Worm (Caenorhabditis elegans) whole organism, L4 larva: Measurements from ENCODE around the gene ecps-2.
A peak's percentile ranks its signal among the peaks of the same experiment; 100 is the strongest.

Source experiments
- F37D6.2 ChIP-seq: sonication (generic microtip); optimal IDR thresholded peaks from 2 replicates; lab custom pipeline; 2016; ENCODE audit warnings: mild to moderate bottlenecking, missing genetic modification characterization, missing compliant biosample characterization
- Y105C5A.15 ChIP-seq: fragments of 200-800 bp; sonication (Bioruptor generic); IDR thresholded peaks from 2 replicates; pipeline ENCODE4 v1.3.6; 2022; ENCODE audit warnings: missing genetic modification characterization, missing compliant biosample characterization
- Y5F2A.4 ChIP-seq: fragments of 200-800 bp; sonication (Bioruptor generic); optimal IDR thresholded peaks from 2 replicates; lab custom pipeline; 2018; ENCODE audit warnings: mild to moderate bottlenecking, missing genetic modification characterization, missing compliant biosample characterization
- ZK337.2 ChIP-seq: fragments of 200-800 bp; sonication (Bioruptor generic); IDR thresholded peaks from 2 replicates; pipeline ENCODE4 v1.3.6; 2022; ENCODE audit warnings: missing genetic modification reagents, missing genetic modification characterization, missing compliant biosample characterization
- aly-2 ChIP-seq: sonication (generic microtip); optimal IDR thresholded peaks from 2 replicates; lab custom pipeline; 2018; ENCODE audit warnings: missing biosample characterization, missing genetic modification characterization
- ama-1 ChIP-seq: fragments of 150-350 bp; optimal IDR thresholded peaks from 2 replicates; lab custom pipeline; 2014; ENCODE audit warnings: inconsistent platforms, mixed read lengths
- arid-1 ChIP-seq: fragments of 200-800 bp; sonication (Bioruptor generic); conservative IDR thresholded peaks from 2 replicates; pipeline ENCODE4 v1.3.6; 2022; ENCODE audit warnings: missing genetic modification reagents, missing genetic modification characterization, missing compliant biosample characterization
- ceh-28 ChIP-seq: fragments of 150-350 bp; optimal IDR thresholded peaks from 2 replicates; lab custom pipeline; 2014; ENCODE audit warnings: missing biosample characterization, missing genetic modification reagents, missing genetic modification characterization
- daf-16 ChIP-seq, 3 experiments: sonication (generic microtip); optimal IDR thresholded peaks; 2 replicates each; lab custom pipeline; 2016 to 2017; ENCODE audit warnings: missing genetic modification characterization in 3 of 3, missing genetic modification reagents in 3 of 3, mild to moderate bottlenecking in 2 of 3, missing compliant biosample characterization in 2 of 3, missing biosample characterization in 1 of 3, moderate library complexity in 1 of 3
- daf-19 ChIP-seq: fragments of 200-800 bp; sonication (Bioruptor generic); conservative IDR thresholded peaks from 2 replicates; pipeline ENCODE4 v1.3.6; 2022; ENCODE audit warnings: missing genetic modification characterization, missing compliant biosample characterization
- dmd-6 ChIP-seq: fragments of 200-800 bp; sonication (Bioruptor generic); IDR thresholded peaks from 2 replicates; pipeline ENCODE4 v1.3.6; 2022; ENCODE audit warnings: missing genetic modification reagents, missing genetic modification characterization, missing compliant biosample characterization
- dpl-1 ChIP-seq: fragments of 150-350 bp; optimal IDR thresholded peaks from 2 replicates; lab custom pipeline; 2014; ENCODE audit warnings: missing biosample characterization, missing genetic modification reagents, missing genetic modification characterization
- dve-1 ChIP-seq: sonication (generic microtip); optimal IDR thresholded peaks from 2 replicates; lab custom pipeline; 2017; ENCODE audit warnings: antibody characterized with exemption, mild to moderate bottlenecking, missing genetic modification characterization, missing compliant biosample characterization; ENCODE audit not compliant: insufficient read depth
- egl-43 ChIP-seq: fragments of 200-800 bp; sonication (Bioruptor generic); IDR thresholded peaks from 2 replicates; pipeline ENCODE4 v1.3.6; 2022; ENCODE audit warnings: missing genetic modification reagents, missing genetic modification characterization, missing compliant biosample characterization
- gei-8 ChIP-seq: fragments of 200-800 bp; sonication (Bioruptor generic); optimal IDR thresholded peaks from 2 replicates; lab custom pipeline; 2018; ENCODE audit warnings: mild to moderate bottlenecking, missing genetic modification characterization, missing compliant biosample characterization
- hif-1 ChIP-seq, 2 experiments: sonication (generic microtip); optimal IDR thresholded peaks; 2 replicates each; lab custom pipeline; 2016 to 2017; ENCODE audit warnings: missing compliant biosample characterization in 2 of 2, missing genetic modification characterization in 2 of 2, missing genetic modification reagents in 2 of 2, missing genotype in 2 of 2, mild to moderate bottlenecking in 1 of 2
- hlh-11 ChIP-seq: fragments of 200-800 bp; sonication (Bioruptor generic); optimal IDR thresholded peaks from 2 replicates; lab custom pipeline; 2018; ENCODE audit warnings: mild to moderate bottlenecking, missing genetic modification characterization, missing compliant biosample characterization
- hmg-1.1 ChIP-seq: fragments of 200-800 bp; sonication (Bioruptor generic); IDR thresholded peaks from 2 replicates; pipeline ENCODE4 v1.3.6; 2022; ENCODE audit warnings: missing genetic modification reagents, missing genetic modification characterization, missing compliant biosample characterization
- jun-1 ChIP-seq: fragments of 150-350 bp; optimal IDR thresholded peaks from 2 replicates; lab custom pipeline; 2014; ENCODE audit warnings: missing biosample characterization, missing genetic modification reagents, missing genetic modification characterization
- lin-1 ChIP-seq: fragments of 200-800 bp; sonication (Bioruptor generic); IDR thresholded peaks from 2 replicates; pipeline ENCODE4 v1.3.6; 2022; ENCODE audit warnings: missing genetic modification reagents, missing genetic modification characterization, missing compliant biosample characterization
- lin-38 ChIP-seq: fragments of 200-800 bp; sonication (Bioruptor generic); IDR thresholded peaks from 2 replicates; pipeline ENCODE4 v1.3.6; 2022; ENCODE audit warnings: missing genetic modification reagents, missing genetic modification characterization, missing compliant biosample characterization
- madf-9 ChIP-seq: fragments of 200-800 bp; sonication (Bioruptor generic); conservative IDR thresholded peaks from 2 replicates; pipeline ENCODE4 v1.3.6; 2022; ENCODE audit warnings: missing genetic modification reagents, missing genetic modification characterization, missing compliant biosample characterization
- mdl-1 ChIP-seq, 2 experiments: fragments of 150-350 bp in 1 of 2; sonication (generic microtip) in 1 of 2; optimal IDR thresholded peaks; 2 replicates each; lab custom pipeline; 2014 to 2017; ENCODE audit warnings: missing biosample characterization in 2 of 2, missing genetic modification characterization in 2 of 2
- mdt-29 ChIP-seq: fragments of 200-800 bp; sonication (Bioruptor generic); IDR thresholded peaks from 2 replicates; pipeline ENCODE4 v1.3.6; 2022; ENCODE audit warnings: missing genetic modification reagents, missing genetic modification characterization, missing compliant biosample characterization
- mep-1 ChIP-seq: fragments of 150-350 bp; sonication (generic microtip); optimal IDR thresholded peaks from 3 replicates; lab custom pipeline; 2014; ENCODE audit warnings: missing biosample characterization, missing genetic modification characterization
- mes-2 ChIP-seq: sonication (generic microtip); optimal IDR thresholded peaks from 2 replicates; lab custom pipeline; 2016; ENCODE audit warnings: missing genotype, mild to moderate bottlenecking, missing genetic modification characterization, missing compliant biosample characterization; ENCODE audit not compliant: poor library complexity, severe bottlenecking
- mxl-3 ChIP-seq: fragments of 200-800 bp; sonication (Bioruptor generic); optimal IDR thresholded peaks from 2 replicates; lab custom pipeline; 2018; ENCODE audit warnings: mild to moderate bottlenecking, missing genetic modification characterization, missing compliant biosample characterization
- nhr-102 ChIP-seq: sonication (generic microtip); optimal IDR thresholded peaks from 2 replicates; lab custom pipeline; 2016; ENCODE audit warnings: mild to moderate bottlenecking, missing genetic modification characterization, moderate library complexity, missing compliant biosample characterization
- nhr-111 ChIP-seq: fragments of 200-800 bp; sonication (Bioruptor generic); optimal IDR thresholded peaks from 2 replicates; lab custom pipeline; 2018; ENCODE audit warnings: mild to moderate bottlenecking, missing genetic modification characterization, missing compliant biosample characterization
- nhr-28 ChIP-seq: fragments of 150-350 bp; optimal IDR thresholded peaks from 2 replicates; lab custom pipeline; 2014; ENCODE audit warnings: missing biosample characterization, missing genetic modification characterization
- nhr-41 ChIP-seq: fragments of 200-800 bp; sonication (Bioruptor generic); IDR thresholded peaks from 2 replicates; pipeline ENCODE4 v1.3.6; 2022; ENCODE audit warnings: missing genetic modification reagents, missing genetic modification characterization, missing compliant biosample characterization
- nhr-42 ChIP-seq: fragments of 200-800 bp; sonication (Bioruptor generic); IDR thresholded peaks from 2 replicates; pipeline ENCODE4 v1.3.6; 2022; ENCODE audit warnings: missing genetic modification characterization, missing compliant biosample characterization
- nhr-48 ChIP-seq: sonication (generic microtip); optimal IDR thresholded peaks from 2 replicates; lab custom pipeline; 2016; ENCODE audit warnings: mild to moderate bottlenecking, missing genetic modification characterization, missing compliant biosample characterization
- nhr-6 ChIP-seq: fragments of 150-350 bp; optimal IDR thresholded peaks from 2 replicates; lab custom pipeline; 2014; ENCODE audit warnings: missing biosample characterization, missing genetic modification characterization
- nhr-76 ChIP-seq: fragments of 150-350 bp; optimal IDR thresholded peaks from 2 replicates; lab custom pipeline; 2014; ENCODE audit warnings: missing biosample characterization, missing genetic modification characterization
- nhr-77 ChIP-seq: fragments of 150-350 bp; optimal IDR thresholded peaks from 2 replicates; lab custom pipeline; 2014; ENCODE audit warnings: missing biosample characterization, missing genetic modification characterization
- pha-4 ChIP-seq, 2 experiments: fragments of 150-350 bp in 1 of 2; fragments of 200-800 bp in 1 of 2; sonication (Bioruptor generic) in 1 of 2; IDR thresholded peaks in 1 of 2; optimal IDR thresholded peaks in 1 of 2; 2 replicates each; pipeline versions ENCODE4 v1.3.6 to Lab custom; 2014 to 2022; ENCODE audit warnings: missing genetic modification characterization in 2 of 2, missing genetic modification reagents in 2 of 2, missing biosample characterization in 1 of 2, missing compliant biosample characterization in 1 of 2
- rbr-2 ChIP-seq: sonication (generic microtip); optimal IDR thresholded peaks from 2 replicates; lab custom pipeline; 2016; ENCODE audit warnings: missing genotype, missing genetic modification characterization, missing compliant biosample characterization
- set-16 ChIP-seq: fragments of 200-800 bp; sonication (Bioruptor generic); IDR thresholded peaks from 2 replicates; pipeline ENCODE4 v1.3.6; 2022; ENCODE audit warnings: missing genetic modification reagents, missing genetic modification characterization, missing compliant biosample characterization
- skn-1 ChIP-seq: fragments of 150-350 bp; optimal IDR thresholded peaks from 2 replicates; lab custom pipeline; 2014; ENCODE audit warnings: missing biosample characterization, missing genetic modification characterization
- snpc-1.2 ChIP-seq: fragments of 200-800 bp; sonication (Bioruptor generic); IDR thresholded peaks from 2 replicates; pipeline ENCODE4 v1.3.6; 2022; ENCODE audit warnings: missing genetic modification reagents, missing genetic modification characterization, missing compliant biosample characterization
- snpc-4 ChIP-seq: fragments of 150-350 bp; optimal IDR thresholded peaks from 2 replicates; lab custom pipeline; 2014; ENCODE audit warnings: missing biosample characterization, missing genetic modification characterization
- spr-3 ChIP-seq: fragments of 200-800 bp; sonication (Bioruptor generic); optimal IDR thresholded peaks from 2 replicates; lab custom pipeline; 2018; ENCODE audit warnings: mild to moderate bottlenecking, missing genetic modification characterization, missing compliant biosample characterization
- tra-1 ChIP-seq: fragments of 200-800 bp; sonication (Bioruptor generic); IDR thresholded peaks from 2 replicates; pipeline ENCODE4 v1.3.6; 2022; ENCODE audit warnings: missing genetic modification reagents, missing genetic modification characterization, missing compliant biosample characterization
- unc-130 ChIP-seq: sonication (generic microtip); optimal IDR thresholded peaks from 2 replicates; lab custom pipeline; 2016; ENCODE audit warnings: missing genetic modification reagents, missing genetic modification characterization, missing compliant biosample characterization
- unc-62 ChIP-seq, 3 experiments: fragments of 150-350 bp in 1 of 3; sonication (generic microtip); optimal IDR thresholded peaks in 2 of 3; peaks in 1 of 3; 1 replicate in 1 of 3; 2 replicates in 2 of 3; lab custom pipeline; 2014 to 2017; ENCODE audit warnings: missing biosample characterization in 3 of 3, missing genetic modification characterization in 3 of 3, missing genetic modification reagents in 3 of 3, missing genotype in 1 of 3
- zfp-2 ChIP-seq: sonication (generic microtip); optimal IDR thresholded peaks from 2 replicates; lab custom pipeline; 2016; ENCODE audit warnings: mild to moderate bottlenecking, missing genetic modification characterization, missing compliant biosample characterization
- zip-11 ChIP-seq: fragments of 200-800 bp; sonication (Bioruptor generic); IDR thresholded peaks from 2 replicates; pipeline ENCODE4 v1.3.6; 2022; ENCODE audit warnings: missing genetic modification characterization, missing compliant biosample characterization
- zip-2 ChIP-seq: fragments of 150-350 bp; optimal IDR thresholded peaks from 2 replicates; lab custom pipeline; 2014; ENCODE audit warnings: missing biosample characterization, missing genetic modification characterization
- ztf-11 ChIP-seq: fragments of 150-350 bp; optimal IDR thresholded peaks from 2 replicates; lab custom pipeline; 2014; ENCODE audit warnings: missing biosample characterization, missing genetic modification characterization

Gene ecps-2

ce11 chrIII:10415822-10416221 is 27.1 kb upstream of the ecps-2 start, which contains the start of gene ymel-1:
Gene ymel-1, plus strand, starts transcription at chrIII:10416139.
- TF ChIP-seq Y105C5A.15 (GFP tag; lab: Robert Waterston, UW): no peak
- no peak for TF ChIP-seq mep-1 (tag; lab: Kevin White, UChicago)
- TF ChIP-seq nhr-6 (tag; lab: Kevin White, UChicago): no peak
- TF ChIP-seq zip-2 (tag; lab: Kevin White, UChicago): no peak
- no peak for TF ChIP-seq mxl-3 (GFP tag; lab: Kevin White, UChicago)
- TF ChIP-seq F37D6.2 (tag; lab: Kevin White, UChicago): no peak
- no peak for TF ChIP-seq aly-2
- TF ChIP-seq mdt-29 (GFP tag; lab: Robert Waterston, UW): no peak
- TF ChIP-seq nhr-41 (GFP tag; lab: Robert Waterston, UW): no peak
- no peak for TF ChIP-seq egl-43
- TF ChIP-seq jun-1: no peak
- peak; percentile 6 for TF ChIP-seq dpl-1 (GFP tag; lab: Kevin White, UChicago)
- 0 out of 2 replicates have a peak, but pooled peaks have one; percentile 11 for TF ChIP-seq pha-4 (GFP tag; IDR thresholded peaks at IDR 0.05; lab: Robert Waterston, UW)
- no peak for TF ChIP-seq pha-4 (tag; optimal IDR thresholded peaks at IDR 0.05; lab: Kevin White, UChicago)
- TF ChIP-seq lin-38 (GFP tag; lab: Robert Waterston, UW): peak; percentile 90
- TF ChIP-seq zfp-2 (tag; lab: Kevin White, UChicago): no peak
- TF ChIP-seq hlh-11 (tag; lab: Kevin White, UChicago): peak; percentile 47
- no peak for TF ChIP-seq snpc-4 (tag; lab: Kevin White, UChicago)
- TF ChIP-seq ama-1 (lab: Kevin White, UChicago): peak; percentile 61
- TF ChIP-seq dve-1 (tag; lab: Kevin White, UChicago): peak; percentile 40
- no peak for TF ChIP-seq nhr-42 (GFP tag; lab: Robert Waterston, UW)
- TF ChIP-seq tra-1 (GFP tag; lab: Robert Waterston, UW): no peak
- no peak for TF ChIP-seq ztf-11 (tag; lab: Kevin White, UChicago)
- no peak for TF ChIP-seq ceh-28 (tag; lab: Kevin White, UChicago)
- no peak for TF ChIP-seq zip-11 (GFP tag; lab: Robert Waterston, UW)
- peak; percentile 48; the same call in 1 of the 2 replicates for TF ChIP-seq lin-1 (GFP tag; lab: Robert Waterston, UW)
- peak; percentile 67 for TF ChIP-seq mes-2 (tag; lab: Kevin White, UChicago)
- peak; percentile 16 for TF ChIP-seq rbr-2 (tag; lab: Kevin White, UChicago)
- TF ChIP-seq dmd-6 (GFP tag; lab: Robert Waterston, UW): peak; percentile 19; the same call in 1 of the 2 replicates
- no peak for TF ChIP-seq snpc-1.2
- TF ChIP-seq spr-3 (GFP tag; lab: Kevin White, UChicago): no peak
- TF ChIP-seq madf-9: no peak
- TF ChIP-seq Y5F2A.4: no peak
- no peak for TF ChIP-seq unc-130
- no peak for TF ChIP-seq nhr-28 (tag; lab: Kevin White, UChicago)
- TF ChIP-seq daf-19 (GFP tag; lab: Robert Waterston, UW): no peak; the same call in 1 of the 2 replicates
- TF ChIP-seq set-16 (GFP tag; lab: Robert Waterston, UW): no peak
- peak; percentile 46; the same call in 1 of the 2 replicates for TF ChIP-seq arid-1 (GFP tag; lab: Robert Waterston, UW)
- no peak for TF ChIP-seq nhr-48 (tag; lab: Kevin White, UChicago)
- TF ChIP-seq nhr-102: peak; percentile 35
- no peak for TF ChIP-seq hmg-1.1
- TF ChIP-seq daf-16 (GFP tag; optimal IDR thresholded peaks at IDR 0.05; lab: Kevin White, UChicago): no peak
- peak; percentile 7 for TF ChIP-seq daf-16 (tag; optimal IDR thresholded peaks at IDR 0.05; lab: Kevin White, UChicago)
- TF ChIP-seq mdl-1 (tag; optimal IDR thresholded peaks at IDR 0.05; lab: Kevin White, UChicago): peak; percentile 27 to 61
- no peak for TF ChIP-seq nhr-76 (tag; lab: Kevin White, UChicago)
- peak in 1 of 2 experiments; percentile 52 for TF ChIP-seq hif-1 (tag; optimal IDR thresholded peaks at IDR 0.05; lab: Kevin White, UChicago)
- no peak for TF ChIP-seq unc-62 (GFP tag; optimal IDR thresholded peaks at IDR 0.05 in 1 of 2; lab: Kevin White, UChicago)
- TF ChIP-seq unc-62 (tag; optimal IDR thresholded peaks at IDR 0.05; lab: Kevin White, UChicago): no peak
- no peak for TF ChIP-seq nhr-111 (GFP tag; lab: Kevin White, UChicago)
- no peak for TF ChIP-seq skn-1
- TF ChIP-seq ZK337.2 (GFP tag; lab: Robert Waterston, UW): no peak
- peak; percentile 34 for TF ChIP-seq nhr-77 (tag; lab: Kevin White, UChicago)
- peak; percentile 9 for TF ChIP-seq gei-8 (GFP tag; lab: Kevin White, UChicago)
